Fruit fly (Drosophila melanogaster) whole organism, embryonic: Measurements from ENCODE around the gene rempA.

ENCODE experiments used
- Ada2b ChIP-seq: fragments of 200-800 bp; sonication (Bioruptor generic); IDR thresholded peaks from 2 replicates; pipeline ENCODE4 v1.3.6; 2022; ENCODE audit warnings: missing biosample characterization, missing genetic modification characterization
- Atf6 ChIP-seq: fragments of 200-800 bp; sonication (Bioruptor generic); IDR thresholded peaks from 2 replicates; pipeline ENCODE4 v1.3.6; 2022; ENCODE audit warnings: missing biosample characterization, missing genetic modification characterization
- Bteb2 ChIP-seq: fragments of 200-800 bp; sonication (Bioruptor generic); optimal IDR thresholded peaks from 2 replicates; lab custom pipeline; 2016; ENCODE audit warnings: missing biosample characterization, missing genetic modification characterization
- CG10565 ChIP-seq: fragments of 200-800 bp; sonication (Bioruptor generic); optimal IDR thresholded peaks from 3 replicates; lab custom pipeline; 2016; ENCODE audit warnings: missing biosample characterization, mild to moderate bottlenecking, missing genetic modification characterization
- CG12071 ChIP-seq: fragments of 200-800 bp; sonication (Bioruptor generic); optimal IDR thresholded peaks from 3 replicates; lab custom pipeline; 2018; ENCODE audit warnings: missing biosample characterization, mild to moderate bottlenecking, missing genetic modification characterization
- CG16863 ChIP-seq: fragments of 200-800 bp; sonication (Bioruptor generic); optimal IDR thresholded peaks from 3 replicates; lab custom pipeline; 2016; ENCODE audit warnings: missing biosample characterization, missing genetic modification characterization
- CG17361 ChIP-seq: fragments of 200-800 bp; sonication (Bioruptor generic); IDR thresholded peaks from 3 replicates; pipeline ENCODE4 v1.3.6; 2022; ENCODE audit warnings: missing biosample characterization, missing genetic modification characterization
- CG18262 ChIP-seq: fragments of 200-800 bp; optimal IDR thresholded peaks from 3 replicates; lab custom pipeline; 2019; ENCODE audit warnings: missing biosample characterization, mild to moderate bottlenecking, missing genetic modification characterization, moderate library complexity
- CG18764 ChIP-seq: fragments of 200-800 bp; sonication (Bioruptor generic); optimal IDR thresholded peaks from 3 replicates; lab custom pipeline; 2016; ENCODE audit warnings: missing biosample characterization, missing genetic modification characterization
- CG2202 ChIP-seq: fragments of 200-800 bp; sonication (Bioruptor generic); optimal IDR thresholded peaks from 2 replicates; lab custom pipeline; 2018; ENCODE audit warnings: missing biosample characterization, mild to moderate bottlenecking, missing genetic modification characterization
- CG2875 ChIP-seq: fragments of 200-800 bp; sonication (Bioruptor generic); optimal IDR thresholded peaks from 2 replicates; lab custom pipeline; 2017; ENCODE audit warnings: missing biosample characterization, mild to moderate bottlenecking, missing genetic modification characterization, missing genetic modification reagents
- CG3065 ChIP-seq: fragments of 200-800 bp; sonication (Bioruptor generic); optimal IDR thresholded peaks from 2 replicates; lab custom pipeline; 2016; ENCODE audit warnings: missing biosample characterization, missing genetic modification characterization
- CG3407 ChIP-seq: fragments of 200-800 bp; sonication (Bioruptor generic); optimal IDR thresholded peaks from 2 replicates; lab custom pipeline; 2018; ENCODE audit warnings: missing biosample characterization, mild to moderate bottlenecking, missing genetic modification characterization
- CG6654 ChIP-seq: fragments of 200-800 bp; sonication (Bioruptor generic); optimal IDR thresholded peaks from 2 replicates; lab custom pipeline; 2017; ENCODE audit warnings: missing biosample characterization, mild to moderate bottlenecking, missing genetic modification characterization
- CG8089 ChIP-seq: fragments of 200-800 bp; sonication (Bioruptor generic); optimal IDR thresholded peaks from 3 replicates; lab custom pipeline; 2016; ENCODE audit warnings: missing biosample characterization, missing genetic modification characterization
- CG8281 ChIP-seq: fragments of 200-800 bp; sonication (Bioruptor generic); optimal IDR thresholded peaks from 2 replicates; lab custom pipeline; 2018; ENCODE audit warnings: missing biosample characterization, mild to moderate bottlenecking, missing genetic modification characterization, moderate library complexity
- CG9609 ChIP-seq: fragments of 200-800 bp; sonication (Bioruptor generic); optimal IDR thresholded peaks from 3 replicates; lab custom pipeline; 2016; ENCODE audit warnings: missing biosample characterization, missing genetic modification characterization
- CG9727 ChIP-seq: fragments of 200-800 bp; sonication (Bioruptor generic); optimal IDR thresholded peaks from 3 replicates; lab custom pipeline; 2017; ENCODE audit warnings: missing biosample characterization, mild to moderate bottlenecking, missing genetic modification characterization
- Chrac-16 ChIP-seq: fragments of 200-800 bp; sonication (Bioruptor generic); optimal IDR thresholded peaks from 3 replicates; lab custom pipeline; 2016; ENCODE audit warnings: missing biosample characterization, missing genetic modification characterization
- CrebB ChIP-seq: fragments of 200-800 bp; sonication (Bioruptor generic); optimal IDR thresholded peaks from 3 replicates; lab custom pipeline; 2018; ENCODE audit warnings: missing biosample characterization, mild to moderate bottlenecking, missing genetic modification characterization
- HmgZ ChIP-seq: fragments of 200-800 bp; sonication (Bioruptor generic); optimal IDR thresholded peaks from 2 replicates; lab custom pipeline; 2018; ENCODE audit warnings: missing biosample characterization, mild to moderate bottlenecking, missing genetic modification characterization
- Hmx ChIP-seq: fragments of 200-800 bp; sonication (Bioruptor generic); optimal IDR thresholded peaks from 2 replicates; lab custom pipeline; 2016; ENCODE audit warnings: missing biosample characterization, missing genetic modification characterization
- MTF-1 ChIP-seq: fragments of 200-800 bp; sonication (Bioruptor generic); optimal IDR thresholded peaks from 2 replicates; lab custom pipeline; 2018; ENCODE audit warnings: missing biosample characterization, mild to moderate bottlenecking, missing genetic modification characterization, borderline replicate concordance
- Poxn ChIP-seq: fragments of 200-800 bp; sonication (Bioruptor generic); IDR thresholded peaks from 2 replicates; pipeline ENCODE4 v1.3.6; 2022; ENCODE audit warnings: missing biosample characterization, missing genetic modification characterization
- Rx ChIP-seq: fragments of 200-800 bp; sonication (Bioruptor generic); IDR thresholded peaks from 2 replicates; pipeline ENCODE4 v1.3.6; 2022; ENCODE audit warnings: missing biosample characterization, missing genetic modification characterization
- Sox102F ChIP-seq: fragments of 200-800 bp; sonication (Bioruptor generic); optimal IDR thresholded peaks from 2 replicates; lab custom pipeline; 2018; ENCODE audit warnings: missing biosample characterization, mild to moderate bottlenecking, missing genetic modification characterization, moderate library complexity
- Sry-β ChIP-seq: fragments of 200-800 bp; sonication (Bioruptor generic); optimal IDR thresholded peaks from 2 replicates; lab custom pipeline; 2018; ENCODE audit warnings: missing biosample characterization, mild to moderate bottlenecking, missing genetic modification characterization, moderate library complexity
- Stat92E ChIP-seq, 3 experiments: fragments of >200 bp in 2 of 3; fragments of 200-800 bp in 1 of 3; sonication (Bioruptor generic) in 1 of 3; optimal IDR thresholded peaks; 2 replicates each; lab custom pipeline; 2017 to 2019; ENCODE audit warnings: missing biosample characterization in 3 of 3, missing genetic modification characterization in 3 of 3, mild to moderate bottlenecking in 1 of 3, moderate library complexity in 1 of 3
- TFAM ChIP-seq: fragments of 200-800 bp; sonication (Bioruptor generic); optimal IDR thresholded peaks from 2 replicates; lab custom pipeline; 2017; ENCODE audit warnings: missing biosample characterization, missing genetic modification characterization, inconsistent platforms
- ara ChIP-seq: fragments of 200-800 bp; sonication (Bioruptor generic); IDR thresholded peaks from 2 replicates; pipeline ENCODE4 v1.3.6; 2022; ENCODE audit warnings: missing biosample characterization, missing genetic modification characterization
- bbx ChIP-seq: fragments of 200-800 bp; sonication (Bioruptor generic); IDR thresholded peaks from 2 replicates; pipeline ENCODE4 v1.3.6; 2022; ENCODE audit warnings: missing biosample characterization, missing genetic modification characterization; ENCODE audit not compliant: partially characterized antibody
- cas ChIP-seq: fragments of 200-800 bp; sonication (Bioruptor generic); IDR thresholded peaks from 2 replicates; pipeline ENCODE4 v1.3.6; 2022; ENCODE audit warnings: missing biosample characterization, missing genetic modification characterization
- chinmo ChIP-seq: fragments of 200-800 bp; sonication (Bioruptor generic); IDR thresholded peaks from 4 replicates; pipeline ENCODE4 v1.3.6; 2022; ENCODE audit warnings: missing biosample characterization, missing genetic modification characterization; ENCODE audit not compliant: partially characterized antibody
- crol ChIP-seq: fragments of 200-800 bp; sonication (Bioruptor generic); IDR thresholded peaks from 2 replicates; pipeline ENCODE4 v1.3.6; 2022; ENCODE audit warnings: missing biosample characterization, missing genetic modification characterization
- da ChIP-seq: fragments of 200-800 bp; sonication (Bioruptor generic); optimal IDR thresholded peaks from 2 replicates; lab custom pipeline; 2016; ENCODE audit warnings: missing biosample characterization, missing genetic modification characterization
- dm ChIP-seq: fragments of 200-800 bp; sonication (Bioruptor generic); optimal IDR thresholded peaks from 3 replicates; lab custom pipeline; 2016; ENCODE audit warnings: missing biosample characterization, missing genetic modification characterization
- dmrt11E ChIP-seq: fragments of 200-800 bp; sonication (Bioruptor generic); optimal IDR thresholded peaks from 3 replicates; lab custom pipeline; 2018; ENCODE audit warnings: missing biosample characterization, mild to moderate bottlenecking, missing genetic modification characterization, moderate library complexity
- gro ChIP-seq: fragments of 200-800 bp; sonication (Bioruptor generic); optimal IDR thresholded peaks from 2 replicates; lab custom pipeline; 2016; ENCODE audit warnings: missing biosample characterization, missing genetic modification characterization
- gsb-n ChIP-seq: fragments of 200-800 bp; sonication (Bioruptor generic); optimal IDR thresholded peaks from 3 replicates; lab custom pipeline; 2018; ENCODE audit warnings: missing biosample characterization, mild to moderate bottlenecking, missing genetic modification characterization
- h ChIP-seq: fragments of >200 bp; optimal IDR thresholded peaks from 2 replicates; lab custom pipeline; 2017
- ham ChIP-seq: fragments of 200-800 bp; sonication (Bioruptor generic); IDR thresholded peaks from 2 replicates; pipeline ENCODE4 v1.3.6; 2022; ENCODE audit warnings: missing biosample characterization, missing genetic modification characterization
- kni ChIP-seq: fragments of 200-800 bp; sonication (Bioruptor generic); optimal IDR thresholded peaks from 3 replicates; lab custom pipeline; 2017; ENCODE audit warnings: mild to moderate bottlenecking, missing biosample characterization, missing genetic modification reagents, missing genetic modification characterization
- lab ChIP-seq: fragments of 200-800 bp; sonication (Bioruptor generic); optimal IDR thresholded peaks from 3 replicates; lab custom pipeline; 2017; ENCODE audit warnings: missing biosample characterization, missing genetic modification characterization, mild to moderate bottlenecking, moderate library complexity, missing genetic modification reagents
- luna ChIP-seq: fragments of 200-800 bp; sonication (Bioruptor generic); optimal IDR thresholded peaks from 2 replicates; lab custom pipeline; 2016; ENCODE audit warnings: missing biosample characterization, missing genetic modification characterization
- onecut ChIP-seq: fragments of 200-800 bp; sonication (Bioruptor generic); IDR thresholded peaks from 2 replicates; pipeline ENCODE4 v1.3.6; 2022; ENCODE audit warnings: missing biosample characterization, missing genetic modification characterization
- org-1 ChIP-seq: fragments of 200-800 bp; sonication (Bioruptor generic); optimal IDR thresholded peaks from 2 replicates; lab custom pipeline; 2017; ENCODE audit warnings: missing biosample characterization, missing genetic modification characterization
- scrt ChIP-seq: fragments of 200-800 bp; sonication (Bioruptor generic); optimal IDR thresholded peaks from 2 replicates; lab custom pipeline; 2018; ENCODE audit warnings: missing biosample characterization, mild to moderate bottlenecking, missing genetic modification characterization, moderate library complexity
- sisA ChIP-seq: fragments of 200-800 bp; sonication (Bioruptor generic); IDR thresholded peaks from 2 replicates; pipeline ENCODE4 v1.3.6; 2022; ENCODE audit warnings: missing biosample characterization, missing genetic modification characterization
- tin ChIP-seq: fragments of 200-800 bp; sonication (Bioruptor generic); optimal IDR thresholded peaks from 3 replicates; lab custom pipeline; 2016; ENCODE audit warnings: missing biosample characterization, missing genetic modification characterization
- unc-4 ChIP-seq: fragments of 200-800 bp; sonication (Bioruptor generic); IDR thresholded peaks from 2 replicates; pipeline ENCODE4 v1.3.6; 2022; ENCODE audit warnings: missing biosample characterization, missing genetic modification characterization; ENCODE audit not compliant: partially characterized antibody

Gene rempA

DNA sequence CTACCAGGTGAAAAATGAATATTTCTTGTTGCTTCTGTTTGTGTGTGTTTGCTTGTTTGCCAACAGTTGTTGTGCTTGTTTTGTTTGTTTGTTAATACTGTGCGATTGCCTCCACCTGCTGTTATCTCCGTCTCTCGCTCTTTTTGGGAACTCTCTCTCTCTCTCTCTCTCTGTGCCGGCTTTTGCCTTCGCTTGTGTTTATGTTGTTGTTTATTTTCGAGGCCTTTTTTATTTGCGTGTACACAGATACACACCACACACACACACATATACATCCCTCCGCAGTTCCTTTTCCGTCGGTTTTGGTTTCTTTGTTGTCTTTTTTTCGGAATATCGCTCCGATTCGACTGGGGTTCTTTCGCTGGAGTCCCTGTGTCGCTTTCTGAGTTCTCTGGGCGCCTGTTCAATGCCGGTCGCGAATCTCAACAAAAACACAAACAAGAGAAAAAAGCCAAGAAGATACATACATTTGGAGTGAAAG is 49.5 kb downstream of the rempA start (continued):
- TF ChIP-seq CG3407 = peak; percentile 84
- peak; percentile 76 for TF ChIP-seq onecut (GFP tag; lab: Robert Waterston, UW)
- TF ChIP-seq luna (GFP tag; lab: Kevin White, UChicago) = no peak
- no peak for TF ChIP-seq Hmx (GFP tag; lab: Kevin White, UChicago)
- TF ChIP-seq da (GFP tag; lab: Kevin White, UChicago) = peak; percentile 78
- peak; percentile 82 for TF ChIP-seq MTF-1 (GFP tag; lab: Kevin White, UChicago)
- peak; percentile 43 for TF ChIP-seq Sox102F (GFP tag; lab: Kevin White, UChicago)
- no peak for TF ChIP-seq CG10565 (GFP tag; lab: Kevin White, UChicago)
- TF ChIP-seq Bteb2 = peak; percentile 58
- peak; percentile 58 for TF ChIP-seq CG9609
- peak; percentile 80 for TF ChIP-seq crol (GFP tag; lab: Robert Waterston, UW)
- 0 out of 4 replicates have a peak, but pooled peaks have one; percentile 62 for TF ChIP-seq chinmo (GFP tag; lab: Robert Waterston, UW)
- peak; percentile 83 for TF ChIP-seq org-1 (GFP tag; lab: Kevin White, UChicago)
- TF ChIP-seq HmgZ (tag; lab: Kevin White, UChicago) = peak; percentile 16
- peak; percentile 66 for TF ChIP-seq CG12071 (GFP tag; lab: Kevin White, UChicago)
- TF ChIP-seq Poxn = no peak
- peak; percentile 27 for TF ChIP-seq CG6654 (GFP tag; lab: Kevin White, UChicago)
- peak; percentile 45 for TF ChIP-seq dm (GFP tag; lab: Kevin White, UChicago)
- TF ChIP-seq bbx (GFP tag; lab: Robert Waterston, UW) = no peak
- TF ChIP-seq CG3065 (GFP tag; lab: Kevin White, UChicago) = peak; percentile 45
- peak; percentile 84 for TF ChIP-seq dmrt11E (tag; lab: Kevin White, UChicago)
- TF ChIP-seq ara (GFP tag; lab: Robert Waterston, UW) = peak; percentile 65; the same call in 1 of the 2 replicates
- peak; percentile 76 for TF ChIP-seq scrt (GFP tag; lab: Kevin White, UChicago)
- peak; percentile 52 for TF ChIP-seq TFAM (GFP tag; lab: Kevin White, UChicago)
- TF ChIP-seq gro (GFP tag; lab: Kevin White, UChicago) = peak; percentile 50
- TF ChIP-seq CG17361 (GFP tag; lab: Robert Waterston, UW) = peak; percentile 71; the same call in 2 of the 3 replicates
- peak; percentile 27 for TF ChIP-seq CG8281
- no peak for TF ChIP-seq Ada2b
- no peak for TF ChIP-seq cas (GFP tag; lab: Robert Waterston, UW)
- peak; percentile 92 for TF ChIP-seq kni (GFP tag; lab: Kevin White, UChicago)
- peak; percentile 65 for TF ChIP-seq CG16863 (GFP tag; lab: Kevin White, UChicago)
- TF ChIP-seq h (lab: Kevin White, UChicago) = no peak
- TF ChIP-seq Sry-β (GFP tag; lab: Kevin White, UChicago) = peak; percentile 65
- TF ChIP-seq Atf6 (GFP tag; lab: Robert Waterston, UW) = peak; percentile 59; the same call in 1 of the 2 replicates
- TF ChIP-seq ham (GFP tag; lab: Robert Waterston, UW) = no peak
- TF ChIP-seq lab (GFP tag; lab: Kevin White, UChicago) = peak; percentile 77
- TF ChIP-seq CG8089 (GFP tag; lab: Kevin White, UChicago) = peak; percentile 79
- TF ChIP-seq gsb-n = peak; percentile 85
- peak; percentile 28 for TF ChIP-seq tin (GFP tag; lab: Kevin White, UChicago)
- peak; percentile 81 for TF ChIP-seq CG9727 (GFP tag; lab: Kevin White, UChicago)
- peak; percentile 89 for TF ChIP-seq CG2875 (GFP tag; lab: Kevin White, UChicago)
- TF ChIP-seq sisA (GFP tag; lab: Robert Waterston, UW) = no peak
- TF ChIP-seq CG18262 = peak; percentile 77
- peak; percentile 67 for TF ChIP-seq CrebB
- peak in 1 of 3 experiments; percentile 14 for TF ChIP-seq Stat92E (GFP tag; optimal IDR thresholded peaks at IDR 0.05; lab: Kevin White, UChicago)
- TF ChIP-seq unc-4 (GFP tag; lab: Robert Waterston, UW) = no peak
- peak; percentile 78 for TF ChIP-seq CG18764
- TF ChIP-seq Rx (GFP tag; lab: Robert Waterston, UW) = no peak
- peak; percentile 3 for TF ChIP-seq Chrac-16 (GFP tag; lab: Kevin White, UChicago)
- peak; percentile 92 for TF ChIP-seq CG2202 (tag; lab: Kevin White, UChicago)
